Worm (Caenorhabditis elegans) whole organism, L4 larva: Measurements from ENCODE around the gene W08E12.7.

Experiments used
- D1046.2 ChIP-seq: fragments of 200-800 bp; sonication (Bioruptor generic); IDR thresholded peaks from 2 replicates; pipeline ENCODE4 v1.3.6; 2022; ENCODE audit warnings: missing genetic modification characterization, missing compliant biosample characterization
- T20F7.1 ChIP-seq: fragments of 200-800 bp; sonication (Bioruptor generic); optimal IDR thresholded peaks from 2 replicates; lab custom pipeline; 2018; ENCODE audit warnings: mild to moderate bottlenecking, missing genetic modification characterization, missing compliant biosample characterization
- Y48G9A.11 ChIP-seq: fragments of 200-800 bp; sonication (Bioruptor generic); IDR thresholded peaks from 2 replicates; pipeline ENCODE4 v1.3.6; 2022; ENCODE audit warnings: missing genetic modification reagents, missing genetic modification characterization, missing compliant biosample characterization
- aha-1 ChIP-seq: fragments of 150-350 bp; peaks from one replicate; lab custom pipeline; 2014; ENCODE audit warnings: missing biosample characterization, missing genetic modification characterization
- arid-1 ChIP-seq: fragments of 200-800 bp; sonication (Bioruptor generic); conservative IDR thresholded peaks from 2 replicates; pipeline ENCODE4 v1.3.6; 2022; ENCODE audit warnings: missing genetic modification reagents, missing genetic modification characterization, missing compliant biosample characterization
- ceh-20 ChIP-seq: fragments of 200-800 bp; sonication (Bioruptor generic); IDR thresholded peaks from 2 replicates; pipeline ENCODE4 v1.3.6; 2022; ENCODE audit warnings: missing genetic modification reagents, missing genetic modification characterization, missing compliant biosample characterization
- ceh-44 ChIP-seq: fragments of 200-800 bp; sonication (Bioruptor generic); IDR thresholded peaks from 2 replicates; pipeline ENCODE4 v1.3.6; 2022; ENCODE audit warnings: missing genetic modification reagents, missing genetic modification characterization, missing compliant biosample characterization
- daf-16 ChIP-seq, 3 experiments: sonication (generic microtip); optimal IDR thresholded peaks; 2 replicates each; lab custom pipeline; 2016 to 2017; ENCODE audit warnings: missing genetic modification characterization in 3 of 3, missing genetic modification reagents in 3 of 3, mild to moderate bottlenecking in 2 of 3, missing compliant biosample characterization in 2 of 3, missing biosample characterization in 1 of 3, moderate library complexity in 1 of 3
- daf-8 ChIP-seq: fragments of 200-800 bp; sonication (Bioruptor generic); IDR thresholded peaks from 2 replicates; pipeline ENCODE4 v1.3.6; 2022; ENCODE audit warnings: missing genetic modification characterization, missing compliant biosample characterization
- dmd-9 ChIP-seq: fragments of 200-800 bp; sonication (Bioruptor generic); IDR thresholded peaks from 2 replicates; pipeline ENCODE4 v1.3.6; 2022; ENCODE audit warnings: missing genetic modification reagents, missing genetic modification characterization, missing compliant biosample characterization
- egl-27 ChIP-seq: sonication (generic microtip); optimal IDR thresholded peaks from 3 replicates; lab custom pipeline; 2017; ENCODE audit warnings: missing biosample characterization, missing genetic modification reagents, missing genetic modification characterization
- gei-8 ChIP-seq: fragments of 200-800 bp; sonication (Bioruptor generic); optimal IDR thresholded peaks from 2 replicates; lab custom pipeline; 2018; ENCODE audit warnings: mild to moderate bottlenecking, missing genetic modification characterization, missing compliant biosample characterization
- hmg-1.1 ChIP-seq: fragments of 200-800 bp; sonication (Bioruptor generic); IDR thresholded peaks from 2 replicates; pipeline ENCODE4 v1.3.6; 2022; ENCODE audit warnings: missing genetic modification reagents, missing genetic modification characterization, missing compliant biosample characterization
- lim-7 ChIP-seq: fragments of 200-800 bp; sonication (Bioruptor generic); IDR thresholded peaks from 2 replicates; pipeline ENCODE4 v1.3.6; 2022; ENCODE audit warnings: missing genetic modification characterization, missing compliant biosample characterization
- lin-38 ChIP-seq: fragments of 200-800 bp; sonication (Bioruptor generic); IDR thresholded peaks from 2 replicates; pipeline ENCODE4 v1.3.6; 2022; ENCODE audit warnings: missing genetic modification reagents, missing genetic modification characterization, missing compliant biosample characterization
- lin-39 ChIP-seq: fragments of 150-350 bp; optimal IDR thresholded peaks from 2 replicates; lab custom pipeline; 2014; ENCODE audit warnings: missing biosample characterization, missing genetic modification reagents, missing genetic modification characterization
- lsy-2 ChIP-seq, 2 experiments: fragments of 150-350 bp in 1 of 2; sonication (generic microtip) in 1 of 2; optimal IDR thresholded peaks; 2 replicates each; lab custom pipeline; 2014 to 2017; ENCODE audit warnings: missing biosample characterization in 2 of 2, missing genetic modification characterization in 2 of 2
- madf-9 ChIP-seq: fragments of 200-800 bp; sonication (Bioruptor generic); conservative IDR thresholded peaks from 2 replicates; pipeline ENCODE4 v1.3.6; 2022; ENCODE audit warnings: missing genetic modification reagents, missing genetic modification characterization, missing compliant biosample characterization
- mxl-3 ChIP-seq: fragments of 200-800 bp; sonication (Bioruptor generic); optimal IDR thresholded peaks from 2 replicates; lab custom pipeline; 2018; ENCODE audit warnings: mild to moderate bottlenecking, missing genetic modification characterization, missing compliant biosample characterization
- nhr-102 ChIP-seq: sonication (generic microtip); optimal IDR thresholded peaks from 2 replicates; lab custom pipeline; 2016; ENCODE audit warnings: mild to moderate bottlenecking, missing genetic modification characterization, moderate library complexity, missing compliant biosample characterization
- nhr-28 ChIP-seq: fragments of 150-350 bp; optimal IDR thresholded peaks from 2 replicates; lab custom pipeline; 2014; ENCODE audit warnings: missing biosample characterization, missing genetic modification characterization
- sdz-12 ChIP-seq: fragments of 200-800 bp; sonication (Bioruptor generic); optimal IDR thresholded peaks from 2 replicates; lab custom pipeline; 2018; ENCODE audit warnings: mild to moderate bottlenecking, missing genetic modification characterization, missing compliant biosample characterization
- set-16 ChIP-seq: fragments of 200-800 bp; sonication (Bioruptor generic); IDR thresholded peaks from 2 replicates; pipeline ENCODE4 v1.3.6; 2022; ENCODE audit warnings: missing genetic modification reagents, missing genetic modification characterization, missing compliant biosample characterization
- skn-1 ChIP-seq: fragments of 150-350 bp; optimal IDR thresholded peaks from 2 replicates; lab custom pipeline; 2014; ENCODE audit warnings: missing biosample characterization, missing genetic modification characterization
- tra-1 ChIP-seq: fragments of 200-800 bp; sonication (Bioruptor generic); IDR thresholded peaks from 2 replicates; pipeline ENCODE4 v1.3.6; 2022; ENCODE audit warnings: missing genetic modification reagents, missing genetic modification characterization, missing compliant biosample characterization
- unc-62 ChIP-seq, 3 experiments: fragments of 150-350 bp in 1 of 3; sonication (generic microtip); optimal IDR thresholded peaks in 2 of 3; peaks in 1 of 3; 1 replicate in 1 of 3; 2 replicates in 2 of 3; lab custom pipeline; 2014 to 2017; ENCODE audit warnings: missing biosample characterization in 3 of 3, missing genetic modification characterization in 3 of 3, missing genetic modification reagents in 3 of 3, missing genotype in 1 of 3

Gene W08E12.7

ce11 chrIV:3294553-3295185 is at the start of gene W08E12.7 (continued):
- no peak for TF ChIP-seq daf-8 (GFP tag; lab: Robert Waterston, UW)
- TF ChIP-seq sdz-12 (GFP tag; lab: Kevin White, UChicago): no peak
- TF ChIP-seq Y48G9A.11 (GFP tag; lab: Robert Waterston, UW): peak; percentile 61; the same call in 1 of the 2 replicates
- TF ChIP-seq dmd-9: peak; percentile 80; the same call in 1 of the 2 replicates
- TF ChIP-seq mxl-3 (GFP tag; lab: Kevin White, UChicago): peak; percentile 79
- peak; percentile 90 to 97 for TF ChIP-seq lsy-2 (tag; optimal IDR thresholded peaks at IDR 0.05; lab: Kevin White, UChicago)

- TF ChIP-seq aha-1 (tag; lab: Kevin White, UChicago) (peak; percentile 57), skn-1 (tag; lab: Kevin White, UChicago) (no peak)
These were observed 48.1 kb upstream of the W08E12.7 start for ce11 chrIV:3246873-3247272.

- TF ChIP-seq madf-9 (GFP tag; lab: Robert Waterston, UW): no peak
These were observed 44.9 kb upstream of the W08E12.7 start for ce11 chrIV:3250020-3250419.

ce11 chrIV:3251551-3251950 is 43.4 kb upstream of the W08E12.7 start:
- TF ChIP-seq hmg-1.1 (GFP tag; lab: Robert Waterston, UW) (no peak), unc-62 (GFP tag; optimal IDR thresholded peaks at IDR 0.05 in 1 of 2; lab: Kevin White, UChicago) (peak in 1 of 2 experiments; percentile 90), unc-62 (tag; optimal IDR thresholded peaks at IDR 0.05; lab: Kevin White, UChicago) (no peak)

ce11 chrIV:3252047-3252446 is 42.9 kb upstream of the W08E12.7 start:
- TF ChIP-seq D1046.2: no peak
- TF ChIP-seq mxl-3 (GFP tag; lab: Kevin White, UChicago): no peak
- no peak for TF ChIP-seq lin-39 (tag; lab: Kevin White, UChicago)
- no peak for TF ChIP-seq set-16 (GFP tag; lab: Robert Waterston, UW)
- TF ChIP-seq dmd-9: no peak
- TF ChIP-seq daf-16 (GFP tag; optimal IDR thresholded peaks at IDR 0.05; lab: Kevin White, UChicago): no peak
- no peak for TF ChIP-seq daf-16 (tag; optimal IDR thresholded peaks at IDR 0.05; lab: Kevin White, UChicago)
- no peak for TF ChIP-seq hmg-1.1 (GFP tag; lab: Robert Waterston, UW)
- TF ChIP-seq ceh-20 (GFP tag; lab: Robert Waterston, UW): no peak
- TF ChIP-seq ceh-44 (GFP tag; lab: Robert Waterston, UW): no peak
- TF ChIP-seq nhr-102 (tag; lab: Kevin White, UChicago): no peak
- no peak for TF ChIP-seq lin-38
- TF ChIP-seq, all 104 proteins: peak for 0

- peak in 1 of 2 experiments; percentile 55 for TF ChIP-seq unc-62 (GFP tag; optimal IDR thresholded peaks at IDR 0.05 in 1 of 2; lab: Kevin White, UChicago)
- TF ChIP-seq unc-62 (tag; optimal IDR thresholded peaks at IDR 0.05; lab: Kevin White, UChicago): no peak
- peak; percentile 27 for TF ChIP-seq aha-1 (tag; lab: Kevin White, UChicago)
- TF ChIP-seq lim-7 (GFP tag; lab: Robert Waterston, UW): no peak
These were observed 40.5 kb upstream of the W08E12.7 start, which contains the start of gene dmd-9 for ce11 chrIV:3254443-3254842. Gene dmd-9, minus strand, starts transcription at chrIV:3254543.

ce11 chrIV:3256866-3257265 is 38.1 kb upstream of the W08E12.7 start:
- TF ChIP-seq ceh-20 (GFP tag; lab: Robert Waterston, UW) (no peak), arid-1 (GFP tag; lab: Robert Waterston, UW) (no peak), aha-1 (tag; lab: Kevin White, UChicago) (peak; percentile 98), tra-1 (GFP tag; lab: Robert Waterston, UW) (no peak), T20F7.1 (GFP tag; lab: Kevin White, UChicago) (no peak), nhr-28 (tag; lab: Kevin White, UChicago) (peak; percentile 93), egl-27 (tag; lab: Kevin White, UChicago) (no peak), mxl-3 (GFP tag; lab: Kevin White, UChicago) (peak; percentile 37), gei-8 (GFP tag; lab: Kevin White, UChicago) (no peak)
